Worm (Caenorhabditis elegans): Measurements from ENCODE around the gene srab-9.

The srab-9 gene

ce11 chrV:3127670-3128069 lies 13.4 kb downstream of the srab-9 start, which contains the start of gene Y73C8C.10:
Y73C8C.10 (minus strand) TSS chrV:3127770.
- TF ChIP-seq lin-35 (GFP tag; optimal IDR thresholded peaks at IDR 0.05) (peak in 1 of 2 experiments; percentile 16), ceh-8 (GFP tag; optimal IDR thresholded peaks at IDR 0.05) (no peak), pag-3 (tag; optimal IDR thresholded peaks at IDR 0.05; ENCODE audit: borderline replicate concordance, insufficient read depth) (no peak), grh-1 (GFP tag; IDR thresholded peaks at IDR 0.05) (no peak), lsy-2 (tag; optimal IDR thresholded peaks at IDR 0.05) (no peak), unc-98 (GFP tag; IDR thresholded peaks at IDR 0.05) (no peak), ztf-11 (tag; optimal IDR thresholded peaks at IDR 0.05) (no peak), hlh-4 (tag; optimal IDR thresholded peaks at IDR 0.05) (no peak), mep-1 (tag; optimal IDR thresholded peaks at IDR 0.05) (no peak), nhr-20 (tag; optimal IDR thresholded peaks at IDR 0.05) (peak; percentile 28), rnt-1 (tag; optimal IDR thresholded peaks at IDR 0.05) (no peak), aly-2 (tag; optimal IDR thresholded peaks at IDR 0.05) (no peak), nhr-47 (tag; optimal IDR thresholded peaks at IDR 0.05) (no peak), nhr-77 (tag; optimal IDR thresholded peaks at IDR 0.05) (no peak)

- no peak for TF ChIP-seq sox-4 (tag; optimal IDR thresholded peaks at IDR 0.05)
- TF ChIP-seq pag-3 (tag; optimal IDR thresholded peaks at IDR 0.05; ENCODE audit: borderline replicate concordance, insufficient read depth), result no peak
- no peak for TF ChIP-seq zip-4 (GFP tag; optimal IDR thresholded peaks at IDR 0.05)
- TF ChIP-seq sup-37 (GFP tag; optimal IDR thresholded peaks at IDR 0.05), result no peak
- no peak for TF ChIP-seq fkh-8 (tag; optimal IDR thresholded peaks at IDR 0.05)
- no peak for TF ChIP-seq nhr-85 (tag)
Measured at ce11 chrV:3124912-3125311, 16.2 kb downstream of the srab-9 start, which contains the start of gene Y73C8C.12. Y73C8C.12 (plus strand) TSS chrV:3125212.

- no peak for TF ChIP-seq nhr-19 (GFP tag; conservative IDR thresholded peaks at IDR 0.05)
- TF ChIP-seq fos-1 (tag; optimal IDR thresholded peaks at IDR 0.05), result no peak
Measured at ce11 chrV:3122403-3122802, 18.7 kb downstream of the srab-9 start.

ce11 chrV:3121743-3122142 lies 19.3 kb downstream of the srab-9 start, which contains the start of gene srt-56:
srt-56 (minus strand) TSS chrV:3121843.
- TF ChIP-seq swsn-7 (tag; optimal IDR thresholded peaks at IDR 0.05) (no peak), sptf-1 (tag; optimal IDR thresholded peaks at IDR 0.05) (no peak)

ce11 chrV:3119185-3119584 lies 21.9 kb downstream of the srab-9 start:
- TF ChIP-seq egl-27 (tag; optimal IDR thresholded peaks at IDR 0.05), result no peak
- TF ChIP-seq mep-1 (tag; optimal IDR thresholded peaks at IDR 0.05), result no peak
- peak; percentile 46 for TF ChIP-seq elt-2 (tag; optimal IDR thresholded peaks at IDR 0.05)

- TF ChIP-seq swsn-7 (tag; optimal IDR thresholded peaks at IDR 0.05), result no peak
Measured at ce11 chrV:3118167-3118566, 22.9 kb downstream of the srab-9 start, which contains the start of gene clec-210. clec-210 (plus strand) TSS chrV:3118377.

ce11 chrV:3114973-3115372 lies 26.1 kb downstream of the srab-9 start, which contains the start of gene Y73C8C.3:
Y73C8C.3 (plus strand) TSS chrV:3115273.
- no peak for TF ChIP-seq fkh-10 (GFP tag; optimal IDR thresholded peaks at IDR 0.05)

ce11 chrV:3113751-3114150 lies 27.3 kb downstream of the srab-9 start, which contains the start of gene Y73C8C.8:
Y73C8C.8 (minus strand) TSS chrV:3113851.
- TF ChIP-seq nhr-47 (tag; optimal IDR thresholded peaks at IDR 0.05), result no peak
- no peak for TF ChIP-seq dsc-1 (tag; optimal IDR thresholded peaks at IDR 0.05)
- TF ChIP-seq lin-15B (tag; optimal IDR thresholded peaks at IDR 0.05), result no peak
- TF ChIP-seq nhr-85 (tag), result no peak
- TF ChIP-seq zag-1 (tag; optimal IDR thresholded peaks at IDR 0.05), result no peak
- no peak for TF ChIP-seq skn-1 (tag; optimal IDR thresholded peaks at IDR 0.05)
- TF ChIP-seq nhr-71 (tag; optimal IDR thresholded peaks at IDR 0.05), result no peak
- no peak for TF ChIP-seq aha-1 (tag; optimal IDR thresholded peaks at IDR 0.05)
- no peak for TF ChIP-seq nhr-20 (tag; optimal IDR thresholded peaks at IDR 0.05)
- no peak for TF ChIP-seq vab-15 (tag; optimal IDR thresholded peaks at IDR 0.05)

Measured in whole organism, L1 larva.